Worm (Caenorhabditis elegans) whole organism, L3 larva: ENCODE measurements around the gene F57C12.2.

Experiments used
- R02D3.7 ChIP-seq: fragments of 150-350 bp; optimal IDR thresholded peaks from 2 replicates; lab custom pipeline; 2014; ENCODE audit warnings: missing biosample characterization, missing genetic modification characterization
- ZK546.5 ChIP-seq: sonication (generic microtip); optimal IDR thresholded peaks from 2 replicates; lab custom pipeline; 2017; ENCODE audit warnings: missing biosample characterization, missing genetic modification characterization
- aly-2 ChIP-seq: fragments of 150-350 bp; optimal IDR thresholded peaks from 2 replicates; lab custom pipeline; 2014; ENCODE audit warnings: missing biosample characterization, missing genetic modification characterization
- ama-1 ChIP-seq: fragments of 150-350 bp; optimal IDR thresholded peaks from 2 replicates; lab custom pipeline; 2018
- ceh-16 ChIP-seq: sonication (generic microtip); optimal IDR thresholded peaks from 2 replicates; lab custom pipeline; 2017; ENCODE audit warnings: missing biosample characterization, missing genetic modification characterization
- ceh-9 ChIP-seq: sonication (generic microtip); optimal IDR thresholded peaks from 2 replicates; lab custom pipeline; 2018; ENCODE audit warnings: missing biosample characterization, missing genetic modification characterization
- daf-12 ChIP-seq: fragments of 150-350 bp; optimal IDR thresholded peaks from 2 replicates; lab custom pipeline; 2014; ENCODE audit warnings: missing biosample characterization, missing genetic modification reagents, missing genetic modification characterization
- egl-27 ChIP-seq: sonication (generic microtip); optimal IDR thresholded peaks from 4 replicates; lab custom pipeline; 2017; ENCODE audit warnings: missing biosample characterization, missing genetic modification reagents, missing genetic modification characterization
- egl-5 ChIP-seq: fragments of 150-350 bp; optimal IDR thresholded peaks from 2 replicates; lab custom pipeline; 2017; ENCODE audit warnings: missing biosample characterization, missing genetic modification reagents, missing genetic modification characterization, inconsistent platforms
- elt-1 ChIP-seq: fragments of 150-350 bp; optimal IDR thresholded peaks from 2 replicates; lab custom pipeline; 2014; ENCODE audit warnings: missing biosample characterization, missing genetic modification characterization
- elt-2 ChIP-seq: sonication (generic microtip); optimal IDR thresholded peaks from 2 replicates; lab custom pipeline; 2016; ENCODE audit warnings: missing genetic modification reagents, mild to moderate bottlenecking, missing genetic modification characterization, missing compliant biosample characterization
- elt-3 ChIP-seq, 3 experiments: fragments of 150-350 bp in 1 of 3; sonication (generic microtip) in 2 of 3; optimal IDR thresholded peaks; 2 replicates in 2 of 3; 4 replicates in 1 of 3; lab custom pipeline; 2014 to 2017; ENCODE audit warnings: missing biosample characterization in 3 of 3, missing genetic modification characterization in 3 of 3
- eor-1 ChIP-seq, 2 experiments: fragments of 150-350 bp; optimal IDR thresholded peaks; 2 replicates each; lab custom pipeline; 2014 to 2018; ENCODE audit warnings: missing biosample characterization in 2 of 2, missing genetic modification characterization in 2 of 2
- fkh-10 ChIP-seq: sonication (generic microtip); optimal IDR thresholded peaks from 2 replicates; lab custom pipeline; 2017; ENCODE audit warnings: missing biosample characterization, missing genetic modification reagents, missing genetic modification characterization
- fkh-2 ChIP-seq: fragments of 150-350 bp; optimal IDR thresholded peaks from 2 replicates; lab custom pipeline; 2014; ENCODE audit warnings: missing biosample characterization, missing genetic modification reagents, missing genetic modification characterization
- fos-1 ChIP-seq: fragments of 150-350 bp; optimal IDR thresholded peaks from 2 replicates; lab custom pipeline; 2014; ENCODE audit warnings: missing biosample characterization, missing genetic modification characterization
- hmg-11 ChIP-seq: sonication (generic microtip); optimal IDR thresholded peaks from 2 replicates; lab custom pipeline; 2016; ENCODE audit warnings: missing genetic modification characterization, missing compliant biosample characterization
- lin-39 ChIP-seq: fragments of 150-350 bp; optimal IDR thresholded peaks from 2 replicates; lab custom pipeline; 2018; ENCODE audit warnings: missing biosample characterization, missing genetic modification reagents, missing genetic modification characterization
- lsy-12 ChIP-seq: sonication (generic microtip); optimal IDR thresholded peaks from 2 replicates; lab custom pipeline; 2016; ENCODE audit warnings: mild to moderate bottlenecking, missing genetic modification characterization, missing compliant biosample characterization
- mdl-1 ChIP-seq: fragments of 150-350 bp; optimal IDR thresholded peaks from 2 replicates; lab custom pipeline; 2014; ENCODE audit warnings: missing biosample characterization, missing genetic modification characterization
- mml-1 ChIP-seq: fragments of 150-350 bp; sonication (generic microtip); optimal IDR thresholded peaks from 3 replicates; lab custom pipeline; 2014; ENCODE audit warnings: missing biosample characterization, missing genetic modification characterization
- nhr-12 ChIP-seq: fragments of 150-350 bp; optimal IDR thresholded peaks from 2 replicates; lab custom pipeline; 2014; ENCODE audit warnings: missing biosample characterization, missing genetic modification characterization
- nhr-25 ChIP-seq: sonication (generic microtip); optimal IDR thresholded peaks from 2 replicates; lab custom pipeline; 2017; ENCODE audit warnings: missing biosample characterization, missing genetic modification characterization
- nhr-67 ChIP-seq: fragments of 150-350 bp; optimal IDR thresholded peaks from 2 replicates; lab custom pipeline; 2014; ENCODE audit warnings: missing biosample characterization, missing genetic modification characterization
- nhr-76 ChIP-seq: fragments of 150-350 bp; sonication (generic microtip); optimal IDR thresholded peaks from 5 replicates; lab custom pipeline; 2014; ENCODE audit warnings: missing biosample characterization, missing genetic modification characterization
- nhr-77 ChIP-seq: fragments of 150-350 bp; optimal IDR thresholded peaks from 2 replicates; lab custom pipeline; 2014; ENCODE audit warnings: missing biosample characterization, missing genetic modification characterization
- pha-4 ChIP-seq: fragments of 150-350 bp; optimal IDR thresholded peaks from 2 replicates; lab custom pipeline; 2014; ENCODE audit warnings: missing biosample characterization, missing genetic modification reagents, missing genetic modification characterization
- pqm-1 ChIP-seq: fragments of 150-350 bp; optimal IDR thresholded peaks from 2 replicates; lab custom pipeline; 2017; ENCODE audit warnings: missing biosample characterization, missing genetic modification characterization, inconsistent platforms
- sea-2 ChIP-seq: fragments of 150-350 bp; sonication (generic microtip); optimal IDR thresholded peaks from 4 replicates; lab custom pipeline; 2014; ENCODE audit warnings: missing biosample characterization, missing genetic modification reagents, missing genetic modification characterization
- skn-1 ChIP-seq: fragments of 150-350 bp; optimal IDR thresholded peaks from 2 replicates; lab custom pipeline; 2014; ENCODE audit warnings: missing biosample characterization, missing genetic modification characterization
- snpc-4 ChIP-seq: fragments of 150-350 bp; optimal IDR thresholded peaks from 2 replicates; lab custom pipeline; 2014; ENCODE audit warnings: missing biosample characterization, missing genetic modification characterization
- tbx-2 ChIP-seq: sonication (generic microtip); optimal IDR thresholded peaks from 2 replicates; lab custom pipeline; 2016; ENCODE audit warnings: mild to moderate bottlenecking, missing genetic modification characterization, missing compliant biosample characterization
- unc-39 ChIP-seq: sonication (generic microtip); optimal IDR thresholded peaks from 4 replicates; lab custom pipeline; 2017; ENCODE audit warnings: missing biosample characterization, missing genetic modification characterization
- zag-1 ChIP-seq: fragments of 150-350 bp; optimal IDR thresholded peaks from 2 replicates; lab custom pipeline; 2014; ENCODE audit warnings: missing biosample characterization, missing genetic modification characterization
- ztf-4 ChIP-seq: fragments of 150-350 bp; optimal IDR thresholded peaks from 2 replicates; lab custom pipeline; 2014; ENCODE audit warnings: missing biosample characterization, missing genetic modification characterization

The F57C12.2 gene

ce11 chrX:572601-573000, 21.4 kb upstream of the F57C12.2 start, which contains the start of gene mrp-2:
mrp-2 (minus strand) TSS chrX:572701.
- TF ChIP-seq nhr-77 (tag; lab: Kevin White, UChicago), result no peak
- TF ChIP-seq, all 47 proteins: peak for 0

- TF ChIP-seq zag-1 (tag; lab: Kevin White, UChicago), result no peak
- TF ChIP-seq unc-39 (tag; lab: Kevin White, UChicago), result no peak
- TF ChIP-seq lin-39 (tag; lab: Kevin White, UChicago), result no peak
- TF ChIP-seq nhr-25, result no peak
- no peak for TF ChIP-seq egl-27 (tag; lab: Kevin White, UChicago)
- no peak for TF ChIP-seq R02D3.7 (tag; lab: Kevin White, UChicago)
- TF ChIP-seq egl-5 (tag; lab: Kevin White, UChicago), result no peak
- no peak for TF ChIP-seq mdl-1
- no peak for TF ChIP-seq nhr-67 (tag; lab: Kevin White, UChicago)
- no peak for TF ChIP-seq elt-2
- TF ChIP-seq ZK546.5 (tag; lab: Kevin White, UChicago), result no peak
- TF ChIP-seq fkh-10, result no peak
- TF ChIP-seq lsy-12 (tag; lab: Kevin White, UChicago), result no peak
- no peak for TF ChIP-seq snpc-4 (tag; lab: Kevin White, UChicago)
- TF ChIP-seq mml-1 (tag; lab: Kevin White, UChicago), result no peak
- no peak for TF ChIP-seq skn-1 (tag; lab: Kevin White, UChicago)
- TF ChIP-seq aly-2, result no peak
- no peak for TF ChIP-seq fkh-2
- TF ChIP-seq pqm-1, result no peak
- no peak for TF ChIP-seq sea-2
These were observed 20.2 kb upstream of the F57C12.2 start for ce11 chrX:571367-571766.

ce11 chrX:557857-558256, 6.7 kb upstream of the F57C12.2 start, which contains the start of gene nas-38:
nas-38 (plus strand) TSS chrX:558157.
- peak; percentile 81 for TF ChIP-seq nhr-25
- no peak for TF ChIP-seq R02D3.7 (tag; lab: Kevin White, UChicago)

- TF ChIP-seq tbx-2 (tag; lab: Kevin White, UChicago), result no peak
- no peak for TF ChIP-seq pha-4
- no peak for TF ChIP-seq R02D3.7 (tag; lab: Kevin White, UChicago)
- no peak for TF ChIP-seq ztf-4
- TF ChIP-seq fkh-2, result no peak
- no peak for TF ChIP-seq mml-1 (tag; lab: Kevin White, UChicago)
- TF ChIP-seq daf-12 (tag; lab: Kevin White, UChicago), result no peak
- TF ChIP-seq nhr-76 (tag; lab: Kevin White, UChicago), result no peak
- TF ChIP-seq nhr-12 (tag; lab: Kevin White, UChicago), result no peak
- no peak for TF ChIP-seq egl-5 (tag; lab: Kevin White, UChicago)
- TF ChIP-seq eor-1 (tag; optimal IDR thresholded peaks at IDR 0.05; lab: Kevin White, UChicago), result no peak
- no peak for TF ChIP-seq nhr-25
- no peak for TF ChIP-seq ceh-9 (tag; lab: Kevin White, UChicago)
- TF ChIP-seq ama-1 (lab: Kevin White, UChicago), result no peak
- no peak for TF ChIP-seq hmg-11
- TF ChIP-seq elt-1 (tag; lab: Kevin White, UChicago), result no peak
These were observed 6.0 kb upstream of the F57C12.2 start, which contains the start of gene hlh-19 for ce11 chrX:557195-557594. hlh-19 (minus strand) TSS chrX:557295.

ce11 chrX:555043-555791, 4.0 kb upstream of the F57C12.2 start:
- TF ChIP-seq ZK546.5 (tag; lab: Kevin White, UChicago) (no peak), nhr-12 (tag; lab: Kevin White, UChicago) (no peak), fos-1 (tag; lab: Kevin White, UChicago) (no peak), pqm-1 (peak; percentile 6), elt-3 (tag; optimal IDR thresholded peaks at IDR 0.05; lab: Kevin White, UChicago) (no peak), ceh-16 (tag; lab: Kevin White, UChicago) (no peak), mdl-1 (no peak), elt-2 (peak; percentile 79)
